Worm (Caenorhabditis elegans): ENCODE results near the gene wdr-60.

wdr-60 gene

ce11 chrIII:4998956-4999425 lies 12.0 kb downstream of the wdr-60 start, which contains the start of gene smcr-8 (continued):
- TF ChIP-seq rec-8 (tag; optimal IDR thresholded peaks at IDR 0.05): peak in 1 of 2 experiments; percentile 17
- TF ChIP-seq tbx-9 (tag; optimal IDR thresholded peaks at IDR 0.05; ENCODE audit: borderline replicate concordance): no peak
- 0 out of 2 replicates have a peak, but pooled peaks have one; percentile 42 for TF ChIP-seq ekl-4 (GFP tag; IDR thresholded peaks at IDR 0.05)
- no peak for TF ChIP-seq snpc-1.3 (tag; optimal IDR thresholded peaks at IDR 0.05; ENCODE audit: insufficient read depth)
- peak; percentile 49 for TF ChIP-seq ceh-27 (GFP tag; optimal IDR thresholded peaks at IDR 0.05)
- no peak for TF ChIP-seq hlh-26 (GFP tag; conservative IDR thresholded peaks at IDR 0.05)
- TF ChIP-seq ccch-3 (GFP tag; optimal IDR thresholded peaks at IDR 0.05): peak; percentile 3
- 0 out of 2 replicates have a peak, but pooled peaks have one; percentile 14 for TF ChIP-seq B0019.2 (GFP tag; conservative IDR thresholded peaks at IDR 0.05)
- TF ChIP-seq attf-3 (GFP tag; conservative IDR thresholded peaks at IDR 0.05): peak; percentile 56; the same call in 1 of the 2 replicates
- TF ChIP-seq madf-8 (GFP tag; conservative IDR thresholded peaks at IDR 0.05): peak; percentile 69
- TF ChIP-seq sptf-2 (GFP tag; optimal IDR thresholded peaks at IDR 0.05): peak; percentile 33
- peak; percentile 82 for TF ChIP-seq xnd-1 (tag; optimal IDR thresholded peaks at IDR 0.05)
- TF ChIP-seq ceh-58 (GFP tag; IDR thresholded peaks at IDR 0.05): no peak
- TF ChIP-seq dox-1 (GFP tag; IDR thresholded peaks at IDR 0.05): peak; percentile 86
- TF ChIP-seq athp-1 (tag; optimal IDR thresholded peaks at IDR 0.05): peak; percentile 81
- no peak for TF ChIP-seq ZK185.1 (tag; optimal IDR thresholded peaks at IDR 0.05; ENCODE audit: poor library complexity, severe bottlenecking)
- TF ChIP-seq madf-6 (GFP tag; IDR thresholded peaks at IDR 0.05): peak; percentile 82
- peak; percentile 23 for TF ChIP-seq tlf-1 (GFP tag; optimal IDR thresholded peaks at IDR 0.05)
- TF ChIP-seq lir-1 (GFP tag; conservative IDR thresholded peaks at IDR 0.05): 0 out of 2 replicates have a peak, but pooled peaks have one; percentile 11
- TF ChIP-seq lsl-1 (GFP tag; optimal IDR thresholded peaks at IDR 0.05): peak; percentile 96

- TF ChIP-seq attf-6 (GFP tag; IDR thresholded peaks at IDR 0.05): no peak
- TF ChIP-seq F33H1.4 (GFP tag; IDR thresholded peaks at IDR 0.05): peak; percentile 50
- TF ChIP-seq lsl-1 (GFP tag; optimal IDR thresholded peaks at IDR 0.05): peak; percentile 49
These were observed 15.2 kb downstream of the wdr-60 start, which contains the start of gene R144.10 for ce11 chrIII:5002231-5002630. R144.10 (minus strand) TSS chrIII:5002331.

ce11 chrIII:5004621-5005020 lies 17.6 kb downstream of the wdr-60 start, which contains the start of gene R144.6:
R144.6 (minus strand) TSS chrIII:5004721.
- TF ChIP-seq cebp-1 (GFP tag; IDR thresholded peaks at IDR 0.05) (no peak), cebp-1 (tag; optimal IDR thresholded peaks at IDR 0.05) (no peak), lin-54 (GFP tag; optimal IDR thresholded peaks at IDR 0.05) (no peak), dox-1 (GFP tag; IDR thresholded peaks at IDR 0.05) (no peak), C17E4.6 (GFP tag; IDR thresholded peaks at IDR 0.05) (no peak), ccch-3 (GFP tag; optimal IDR thresholded peaks at IDR 0.05) (no peak), lir-1 (GFP tag; conservative IDR thresholded peaks at IDR 0.05) (no peak), efl-1 (GFP tag; optimal IDR thresholded peaks at IDR 0.05) (no peak), ceh-58 (GFP tag; IDR thresholded peaks at IDR 0.05) (no peak), let-526 (GFP tag; IDR thresholded peaks at IDR 0.05) (no peak), B0261.1 (tag; optimal IDR thresholded peaks at IDR 0.05) (no peak), F10E7.11 (tag; optimal IDR thresholded peaks at IDR 0.05) (no peak)

ce11 chrIII:5006881-5007280 lies 19.9 kb downstream of the wdr-60 start, which contains the start of gene R144.12:
R144.12 (minus strand) TSS chrIII:5006981.
- TF ChIP-seq zfh-2 (GFP tag; conservative IDR thresholded peaks at IDR 0.05) (no peak), nhr-179 (tag; optimal IDR thresholded peaks at IDR 0.05) (no peak), ama-1 (optimal IDR thresholded peaks at IDR 0.05) (no peak), ama-1 (GFP tag; optimal IDR thresholded peaks at IDR 0.05) (no peak), dpff-1 (tag; optimal IDR thresholded peaks at IDR 0.05) (no peak), hrde-1 (tag; optimal IDR thresholded peaks at IDR 0.05; ENCODE audit: borderline replicate concordance) (no peak), F52B5.7 (tag; optimal IDR thresholded peaks at IDR 0.05) (no peak), B0261.1 (tag; optimal IDR thresholded peaks at IDR 0.05) (no peak), ekl-4 (GFP tag; IDR thresholded peaks at IDR 0.05) (no peak), F23B12.7 (tag; optimal IDR thresholded peaks at IDR 0.05; ENCODE audit: insufficient read depth) (no peak), mes-4 (tag; optimal IDR thresholded peaks at IDR 0.05) (no peak), attf-5 (GFP tag; optimal IDR thresholded peaks at IDR 0.05) (no peak), snpc-4 (GFP tag; optimal IDR thresholded peaks at IDR 0.05) (no peak), snpc-4 (tag; optimal IDR thresholded peaks at IDR 0.05) (no peak), let-607 (tag; optimal IDR thresholded peaks at IDR 0.05) (no peak), aptf-2 (GFP tag; conservative IDR thresholded peaks at IDR 0.05) (no peak)
